Worm (Caenorhabditis elegans): ENCODE measurements around the gene smg-7.

The smg-7 gene

ce11 chrIV:6770407-6770883, 28.2 kb upstream of the smg-7 start, which contains the start of gene anat-1:
anat-1 (plus strand) TSS chrIV:6770833.
- TF ChIP-seq B0310.2 (tag; optimal IDR thresholded peaks at IDR 0.05), result no peak
- no peak for TF ChIP-seq tbx-37 (GFP tag; conservative IDR thresholded peaks at IDR 0.05)
- no peak for TF ChIP-seq aly-1 (tag; optimal IDR thresholded peaks at IDR 0.05)
- TF ChIP-seq hnd-1 (tag; optimal IDR thresholded peaks at IDR 0.05), result no peak
- no peak for TF ChIP-seq ceh-36 (tag; optimal IDR thresholded peaks at IDR 0.05)
- TF ChIP-seq F13C5.2 (tag; optimal IDR thresholded peaks at IDR 0.05), result no peak
- TF ChIP-seq ets-7 (tag; optimal IDR thresholded peaks at IDR 0.05), result no peak
- TF ChIP-seq tra-4 (tag; optimal IDR thresholded peaks at IDR 0.05), result no peak

DNA sequence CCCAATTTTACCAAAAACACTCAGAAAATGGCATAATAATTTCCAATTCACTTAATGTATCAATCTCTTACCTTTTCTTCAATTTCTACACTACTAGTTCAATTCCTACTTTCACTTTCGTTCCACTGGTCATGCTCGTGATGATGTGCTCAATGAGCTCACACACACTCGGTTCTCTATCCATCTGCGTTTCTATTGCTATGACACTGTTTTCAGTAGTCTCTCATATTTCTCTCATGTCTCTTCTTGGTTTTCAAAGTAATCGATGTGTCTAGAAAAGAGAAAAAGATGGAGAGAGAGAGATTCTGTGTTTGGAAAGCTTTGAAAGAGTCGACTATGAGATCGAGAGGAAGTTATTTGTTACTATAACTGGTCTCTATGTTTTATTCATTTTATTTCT, 25.0 kb upstream of the smg-7 start:
- TF ChIP-seq B0310.2 (tag; optimal IDR thresholded peaks at IDR 0.05), result no peak
- TF ChIP-seq tra-4 (tag; optimal IDR thresholded peaks at IDR 0.05), result no peak
- peak; percentile 1 for TF ChIP-seq F13C5.2 (tag; optimal IDR thresholded peaks at IDR 0.05)
- TF ChIP-seq ceh-13 (GFP tag; optimal IDR thresholded peaks at IDR 0.05), result no peak
- TF ChIP-seq tbx-37 (GFP tag; conservative IDR thresholded peaks at IDR 0.05), result no peak
- TF ChIP-seq sea-1 (GFP tag; conservative IDR thresholded peaks at IDR 0.05), result no peak

- TF ChIP-seq tra-4 (tag; optimal IDR thresholded peaks at IDR 0.05) (no peak), aly-1 (tag; optimal IDR thresholded peaks at IDR 0.05) (no peak), hmbx-1 (tag; optimal IDR thresholded peaks at IDR 0.05) (no peak), ets-7 (tag; optimal IDR thresholded peaks at IDR 0.05) (no peak), ceh-13 (GFP tag; optimal IDR thresholded peaks at IDR 0.05) (no peak), tbx-37 (GFP tag; conservative IDR thresholded peaks at IDR 0.05) (no peak), pes-1 (GFP tag; IDR thresholded peaks at IDR 0.05) (no peak), scrt-1 (GFP tag; IDR thresholded peaks at IDR 0.05) (no peak), hnd-1 (tag; optimal IDR thresholded peaks at IDR 0.05) (no peak), F13C5.2 (tag; optimal IDR thresholded peaks at IDR 0.05) (no peak), ceh-36 (tag; optimal IDR thresholded peaks at IDR 0.05) (no peak)
Observed at ce11 chrIV:6762416-6762815, 20.2 kb upstream of the smg-7 start, which contains the start of gene spd-3. spd-3 (plus strand) TSS chrIV:6762716.

DNA sequence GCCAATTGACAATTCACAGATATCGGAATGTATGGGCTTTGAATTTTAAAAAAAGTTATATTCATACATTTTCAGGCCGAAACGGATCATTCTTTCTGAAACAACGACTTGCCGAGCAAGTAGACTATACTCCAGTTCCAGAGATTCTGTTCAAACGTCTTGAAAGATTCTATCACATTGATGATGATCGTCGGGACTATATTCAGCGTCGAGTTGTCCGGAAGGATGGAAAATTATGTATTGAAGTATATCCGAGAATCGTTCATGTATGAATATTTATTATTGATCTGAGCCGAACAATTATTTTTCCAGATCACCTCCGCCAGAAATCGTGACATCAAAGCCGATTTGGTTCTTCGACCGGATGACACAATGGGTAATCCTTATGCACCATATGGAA, 15.4 kb upstream of the smg-7 start:
- TF ChIP-seq aly-1 (tag; optimal IDR thresholded peaks at IDR 0.05) (no peak), ceh-36 (tag; optimal IDR thresholded peaks at IDR 0.05) (no peak), hmg-4 (GFP tag; optimal IDR thresholded peaks at IDR 0.05) (no peak), sea-1 (GFP tag; conservative IDR thresholded peaks at IDR 0.05) (no peak)

- TF ChIP-seq ceh-13 (GFP tag; optimal IDR thresholded peaks at IDR 0.05) (no peak), scrt-1 (GFP tag; IDR thresholded peaks at IDR 0.05) (no peak), flt-1 (GFP tag; IDR thresholded peaks at IDR 0.05) (no peak), B0310.2 (tag; optimal IDR thresholded peaks at IDR 0.05) (no peak), ceh-36 (tag; optimal IDR thresholded peaks at IDR 0.05) (no peak), pes-1 (GFP tag; IDR thresholded peaks at IDR 0.05) (no peak), aly-1 (tag; optimal IDR thresholded peaks at IDR 0.05) (no peak), ama-1 (optimal IDR thresholded peaks at IDR 0.05) (no peak), hmg-4 (GFP tag; optimal IDR thresholded peaks at IDR 0.05) (no peak), tbx-37 (GFP tag; conservative IDR thresholded peaks at IDR 0.05) (no peak), sea-1 (GFP tag; conservative IDR thresholded peaks at IDR 0.05) (no peak), F13C5.2 (tag; optimal IDR thresholded peaks at IDR 0.05) (no peak), tbx-11 (GFP tag; IDR thresholded peaks at IDR 0.05) (no peak)
Observed at ce11 chrIV:6757011-6757410, 14.8 kb upstream of the smg-7 start, which contains the start of gene usp-4. usp-4 (plus strand) TSS chrIV:6757311.

ce11 chrIV:6756374-6756773, 14.1 kb upstream of the smg-7 start:
- peak; percentile 71 for TF ChIP-seq ceh-36 (tag; optimal IDR thresholded peaks at IDR 0.05)
- TF ChIP-seq tra-4 (tag; optimal IDR thresholded peaks at IDR 0.05), result no peak
- TF ChIP-seq ama-1 (optimal IDR thresholded peaks at IDR 0.05), result no peak
- TF ChIP-seq ets-7 (tag; optimal IDR thresholded peaks at IDR 0.05), result peak; percentile 69
- TF ChIP-seq hnd-1 (tag; optimal IDR thresholded peaks at IDR 0.05), result peak; percentile 60
- TF ChIP-seq aly-1 (tag; optimal IDR thresholded peaks at IDR 0.05), result peak; percentile 82
- peak; percentile 27 for TF ChIP-seq hmbx-1 (tag; optimal IDR thresholded peaks at IDR 0.05)
- TF ChIP-seq scrt-1 (GFP tag; IDR thresholded peaks at IDR 0.05), result peak; percentile 83
- peak; percentile 80 for TF ChIP-seq tbx-11 (GFP tag; IDR thresholded peaks at IDR 0.05)
- no peak; the same call in 1 of the 2 replicates for TF ChIP-seq pes-1 (GFP tag; IDR thresholded peaks at IDR 0.05)
- TF ChIP-seq ceh-13 (GFP tag; optimal IDR thresholded peaks at IDR 0.05), result peak; percentile 55
- TF ChIP-seq sea-1 (GFP tag; conservative IDR thresholded peaks at IDR 0.05), result peak; percentile 91
- peak; percentile 94 for TF ChIP-seq F13C5.2 (tag; optimal IDR thresholded peaks at IDR 0.05)
- peak; percentile 91 for TF ChIP-seq hmg-4 (GFP tag; optimal IDR thresholded peaks at IDR 0.05)
- peak; percentile 47 for TF ChIP-seq B0310.2 (tag; optimal IDR thresholded peaks at IDR 0.05)
- peak; percentile 81 for TF ChIP-seq tbx-37 (GFP tag; conservative IDR thresholded peaks at IDR 0.05)
- peak; percentile 78 for TF ChIP-seq flt-1 (GFP tag; IDR thresholded peaks at IDR 0.05)

ce11 chrIV:6751213-6751612, 9.0 kb upstream of the smg-7 start:
- no peak for TF ChIP-seq hmg-4 (GFP tag; optimal IDR thresholded peaks at IDR 0.05)

DNA sequence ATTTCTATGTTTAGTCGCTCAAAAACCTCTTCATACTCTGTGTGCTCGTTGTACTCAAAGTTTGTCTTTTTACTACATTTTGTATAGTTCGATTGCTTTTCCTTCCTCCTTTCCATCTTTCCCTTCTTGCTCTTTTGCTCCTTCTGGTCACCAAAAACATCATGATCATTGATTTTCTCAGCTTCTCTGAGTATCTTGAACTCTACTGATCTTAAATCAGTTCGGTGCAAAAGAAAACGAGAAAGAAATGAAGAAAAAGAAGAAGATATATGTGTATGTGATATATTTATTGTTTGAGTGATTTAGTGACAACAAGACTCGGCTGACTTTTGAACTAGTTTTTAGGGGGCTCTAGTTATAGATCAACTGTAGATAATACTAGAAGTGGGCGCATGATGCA, 7.9 kb upstream of the smg-7 start:
- no peak for TF ChIP-seq ceh-36 (tag; optimal IDR thresholded peaks at IDR 0.05)
- no peak for TF ChIP-seq hmg-4 (GFP tag; optimal IDR thresholded peaks at IDR 0.05)
- no peak for TF ChIP-seq sea-1 (GFP tag; conservative IDR thresholded peaks at IDR 0.05)
- no peak for TF ChIP-seq tra-4 (tag; optimal IDR thresholded peaks at IDR 0.05)

ce11 chrIV:6748491-6748890, 6.2 kb upstream of the smg-7 start, which contains the start of gene lin-45:
lin-45 (minus strand) TSS chrIV:6748572.
- TF ChIP-seq hmbx-1 (tag; optimal IDR thresholded peaks at IDR 0.05) (no peak), sea-1 (GFP tag; conservative IDR thresholded peaks at IDR 0.05) (no peak), F13C5.2 (tag; optimal IDR thresholded peaks at IDR 0.05) (no peak), tbx-37 (GFP tag; conservative IDR thresholded peaks at IDR 0.05) (no peak), pes-1 (GFP tag; IDR thresholded peaks at IDR 0.05) (no peak)

Data from whole organism, early embryonic.